Worm (Caenorhabditis elegans) whole organism, mixed stage, embryonic: ENCODE measurements around the gene nstp-7.

Source experiments
- bed-3 ChIP-seq: fragments of 200-800 bp; sonication (Bioruptor generic); optimal IDR thresholded peaks from 3 replicates; lab custom pipeline; 2018; ENCODE audit warnings: mild to moderate bottlenecking, missing genetic modification characterization, moderate library complexity, missing compliant biosample characterization
- blmp-1 ChIP-seq: fragments of 150-350 bp; optimal IDR thresholded peaks from 2 replicates; lab custom pipeline; 2014; ENCODE audit warnings: missing biosample characterization, missing genetic modification characterization
- ceh-39 ChIP-seq: fragments of 150-350 bp; optimal IDR thresholded peaks from 2 replicates; lab custom pipeline; 2014; ENCODE audit warnings: missing biosample characterization, missing genetic modification characterization
- ceh-43 ChIP-seq: fragments of 200-800 bp; sonication (Bioruptor generic); optimal IDR thresholded peaks from 2 replicates; lab custom pipeline; 2018; ENCODE audit warnings: mild to moderate bottlenecking, missing genetic modification characterization, moderate library complexity, missing compliant biosample characterization
- ces-1 ChIP-seq: fragments of 150-350 bp; optimal IDR thresholded peaks from 2 replicates; lab custom pipeline; 2014; ENCODE audit warnings: missing biosample characterization, missing genetic modification reagents, missing genetic modification characterization
- cnd-1 ChIP-seq: fragments of 200-800 bp; sonication (Bioruptor generic); optimal IDR thresholded peaks from 2 replicates; lab custom pipeline; 2018; ENCODE audit warnings: mild to moderate bottlenecking, missing genetic modification characterization, missing compliant biosample characterization
- drap-1 ChIP-seq: fragments of 200-800 bp; sonication (Bioruptor generic); optimal IDR thresholded peaks from 3 replicates; lab custom pipeline; 2018; ENCODE audit warnings: mild to moderate bottlenecking, missing genetic modification characterization, missing compliant biosample characterization
- elt-1 ChIP-seq: sonication (generic microtip); optimal IDR thresholded peaks from 2 replicates; lab custom pipeline; 2017; ENCODE audit warnings: missing genetic modification characterization, mild to moderate bottlenecking, missing compliant biosample characterization, antibody characterized with exemption, moderate library complexity, borderline replicate concordance; ENCODE audit not compliant: insufficient read depth
- elt-3 ChIP-seq: fragments of 150-350 bp; optimal IDR thresholded peaks from 2 replicates; lab custom pipeline; 2014; ENCODE audit warnings: missing biosample characterization, missing genetic modification characterization
- flh-1 ChIP-seq: fragments of 200-800 bp; sonication (Bioruptor generic); optimal IDR thresholded peaks from 2 replicates; lab custom pipeline; 2018; ENCODE audit warnings: mild to moderate bottlenecking, missing genetic modification characterization, moderate library complexity, missing compliant biosample characterization
- ham-2 ChIP-seq: fragments of 200-800 bp; sonication (Bioruptor generic); optimal IDR thresholded peaks from 2 replicates; lab custom pipeline; 2018; ENCODE audit warnings: mild to moderate bottlenecking, missing genetic modification characterization, missing compliant biosample characterization
- hlh-1 ChIP-seq: fragments of 150-350 bp; optimal IDR thresholded peaks from 2 replicates; lab custom pipeline; 2014; ENCODE audit warnings: missing biosample characterization, missing genetic modification reagents, missing genetic modification characterization
- lin-13 ChIP-seq: fragments of 150-350 bp; optimal IDR thresholded peaks from 2 replicates; lab custom pipeline; 2014; ENCODE audit warnings: missing biosample characterization, missing genetic modification characterization
- lin-32 ChIP-seq: fragments of 200-800 bp; sonication (Bioruptor generic); optimal IDR thresholded peaks from 2 replicates; lab custom pipeline; 2018; ENCODE audit warnings: mild to moderate bottlenecking, missing genetic modification characterization, missing compliant biosample characterization
- lsy-2 ChIP-seq: fragments of 150-350 bp; optimal IDR thresholded peaks from 2 replicates; lab custom pipeline; 2014; ENCODE audit warnings: missing biosample characterization, missing genetic modification characterization
- mab-5 ChIP-seq: fragments of 150-350 bp; optimal IDR thresholded peaks from 2 replicates; lab custom pipeline; 2014; ENCODE audit warnings: missing biosample characterization, missing genetic modification characterization
- mep-1 ChIP-seq: fragments of 150-350 bp; optimal IDR thresholded peaks from 2 replicates; lab custom pipeline; 2017; ENCODE audit warnings: missing biosample characterization, missing genetic modification reagents, missing genetic modification characterization, inconsistent platforms
- mls-2 ChIP-seq: sonication (generic microtip); optimal IDR thresholded peaks from 2 replicates; lab custom pipeline; 2016; ENCODE audit warnings: mild to moderate bottlenecking, missing genetic modification characterization, moderate library complexity, missing compliant biosample characterization
- nhr-12 ChIP-seq: fragments of 150-350 bp; optimal IDR thresholded peaks from 2 replicates; lab custom pipeline; 2014; ENCODE audit warnings: missing biosample characterization, missing genetic modification characterization
- nhr-2 ChIP-seq: fragments of 150-350 bp; optimal IDR thresholded peaks from 2 replicates; lab custom pipeline; 2014; ENCODE audit warnings: missing biosample characterization, missing genetic modification characterization
- nhr-237 ChIP-seq: fragments of 150-350 bp; optimal IDR thresholded peaks from 2 replicates; lab custom pipeline; 2014; ENCODE audit warnings: missing biosample characterization, missing genetic modification characterization
- nhr-28 ChIP-seq: fragments of 150-350 bp; optimal IDR thresholded peaks from 2 replicates; lab custom pipeline; 2014; ENCODE audit warnings: missing biosample characterization, missing genetic modification characterization
- nhr-76 ChIP-seq: sonication (generic microtip); optimal IDR thresholded peaks from 2 replicates; lab custom pipeline; 2017; ENCODE audit warnings: missing biosample characterization, missing genetic modification characterization
- pha-4 ChIP-seq: fragments of 150-350 bp; optimal IDR thresholded peaks from 2 replicates; lab custom pipeline; 2018; ENCODE audit warnings: missing biosample characterization, missing genetic modification reagents, missing genetic modification characterization
- sem-2 ChIP-seq: fragments of 200-800 bp; sonication (Bioruptor generic); optimal IDR thresholded peaks from 2 replicates; lab custom pipeline; 2018; ENCODE audit warnings: mild to moderate bottlenecking, missing genetic modification characterization, missing compliant biosample characterization
- snpc-4 ChIP-seq: fragments of 150-350 bp; optimal IDR thresholded peaks from 2 replicates; lab custom pipeline; 2014; ENCODE audit warnings: missing biosample characterization, missing genetic modification characterization
- sptf-1 ChIP-seq: sonication (generic microtip); optimal IDR thresholded peaks from 2 replicates; lab custom pipeline; 2017; ENCODE audit warnings: mild to moderate bottlenecking, missing genetic modification characterization, moderate library complexity, missing compliant biosample characterization
- tbx-8 ChIP-seq: fragments of 200-800 bp; sonication (Bioruptor generic); optimal IDR thresholded peaks from 2 replicates; lab custom pipeline; 2018; ENCODE audit warnings: mild to moderate bottlenecking, missing genetic modification characterization, moderate library complexity, missing compliant biosample characterization
- unc-120 ChIP-seq: sonication (generic microtip); optimal IDR thresholded peaks from 2 replicates; lab custom pipeline; 2017; ENCODE audit warnings: missing genetic modification characterization, missing compliant biosample characterization; ENCODE audit not compliant: poor library complexity, severe bottlenecking
- unc-39 ChIP-seq: fragments of 150-350 bp; optimal IDR thresholded peaks from 2 replicates; lab custom pipeline; 2014; ENCODE audit warnings: missing biosample characterization, missing genetic modification characterization
- unc-62 ChIP-seq: fragments of 150-350 bp; optimal IDR thresholded peaks from 2 replicates; lab custom pipeline; 2014; ENCODE audit warnings: missing biosample characterization, missing genetic modification reagents, missing genetic modification characterization
- ztf-11 ChIP-seq: fragments of 150-350 bp; optimal IDR thresholded peaks from 2 replicates; lab custom pipeline; 2014; ENCODE audit warnings: missing biosample characterization, missing genetic modification characterization

nstp-7 gene

ce11 chrV:597823-598222 lies 16.1 kb downstream of the nstp-7 start:
- TF ChIP-seq mab-5 (tag; lab: Kevin White, UChicago): no peak
- no peak for TF ChIP-seq unc-62
- no peak for TF ChIP-seq elt-3 (tag; lab: Kevin White, UChicago)
- TF ChIP-seq unc-39 (tag; lab: Kevin White, UChicago): no peak
- TF ChIP-seq mep-1: no peak
- no peak for TF ChIP-seq nhr-2 (tag; lab: Kevin White, UChicago)
- no peak for TF ChIP-seq bed-3
- TF ChIP-seq ces-1 (GFP tag; lab: Kevin White, UChicago): no peak
- no peak for TF ChIP-seq pha-4
- no peak for TF ChIP-seq lin-32 (GFP tag; lab: Kevin White, UChicago)
- no peak for TF ChIP-seq elt-1 (tag; lab: Kevin White, UChicago)
- no peak for TF ChIP-seq mls-2 (tag; lab: Kevin White, UChicago)
- TF ChIP-seq blmp-1 (tag; lab: Kevin White, UChicago): no peak
- TF ChIP-seq ceh-43 (GFP tag; lab: Kevin White, UChicago): no peak
- no peak for TF ChIP-seq sptf-1 (tag; lab: Kevin White, UChicago)

ce11 chrV:598626-599025 lies 16.9 kb downstream of the nstp-7 start:
- TF ChIP-seq elt-1 (tag; lab: Kevin White, UChicago): no peak
- no peak for TF ChIP-seq ces-1 (GFP tag; lab: Kevin White, UChicago)
- no peak for TF ChIP-seq ham-2 (GFP tag; lab: Kevin White, UChicago)
- no peak for TF ChIP-seq drap-1 (GFP tag; lab: Kevin White, UChicago)
- no peak for TF ChIP-seq lin-32 (GFP tag; lab: Kevin White, UChicago)
- no peak for TF ChIP-seq flh-1 (GFP tag; lab: Kevin White, UChicago)
- no peak for TF ChIP-seq hlh-1 (tag; lab: Kevin White, UChicago)
- TF ChIP-seq mab-5 (tag; lab: Kevin White, UChicago): no peak

- TF ChIP-seq unc-62 (no peak), ztf-11 (tag; lab: Kevin White, UChicago) (no peak), sptf-1 (tag; lab: Kevin White, UChicago) (no peak), unc-120 (tag; lab: Kevin White, UChicago) (no peak), ceh-39 (tag; lab: Kevin White, UChicago) (no peak), mep-1 (no peak), ces-1 (GFP tag; lab: Kevin White, UChicago) (no peak), mls-2 (tag; lab: Kevin White, UChicago) (no peak), tbx-8 (GFP tag; lab: Kevin White, UChicago) (no peak), hlh-1 (tag; lab: Kevin White, UChicago) (no peak), nhr-2 (tag; lab: Kevin White, UChicago) (no peak), cnd-1 (no peak), nhr-237 (tag; lab: Kevin White, UChicago) (no peak)
These were observed 18.1 kb downstream of the nstp-7 start for ce11 chrV:599783-600182.

- no peak for TF ChIP-seq nhr-237 (tag; lab: Kevin White, UChicago)
- no peak for TF ChIP-seq drap-1 (GFP tag; lab: Kevin White, UChicago)
- no peak for TF ChIP-seq ces-1 (GFP tag; lab: Kevin White, UChicago)
- no peak for TF ChIP-seq unc-62
- no peak for TF ChIP-seq mep-1
- no peak for TF ChIP-seq pha-4
- no peak for TF ChIP-seq ceh-43 (GFP tag; lab: Kevin White, UChicago)
- no peak for TF ChIP-seq unc-120 (tag; lab: Kevin White, UChicago)
- no peak for TF ChIP-seq unc-39 (tag; lab: Kevin White, UChicago)
- no peak for TF ChIP-seq sem-2 (GFP tag; lab: Kevin White, UChicago)
- no peak for TF ChIP-seq snpc-4 (tag; lab: Kevin White, UChicago)
These were observed 18.5 kb downstream of the nstp-7 start, which contains the start of gene nhr-251 for ce11 chrV:600231-600630. TSS of gene nhr-251 (plus strand) at chrV:600531.

- TF ChIP-seq ham-2 (GFP tag; lab: Kevin White, UChicago) (no peak), unc-62 (no peak), hlh-1 (tag; lab: Kevin White, UChicago) (no peak), flh-1 (GFP tag; lab: Kevin White, UChicago) (no peak), pha-4 (no peak), lsy-2 (tag; lab: Kevin White, UChicago) (no peak), drap-1 (GFP tag; lab: Kevin White, UChicago) (no peak), tbx-8 (GFP tag; lab: Kevin White, UChicago) (no peak), nhr-76 (no peak), unc-39 (tag; lab: Kevin White, UChicago) (no peak), mls-2 (tag; lab: Kevin White, UChicago) (no peak), lin-13 (tag; lab: Kevin White, UChicago) (no peak), sptf-1 (tag; lab: Kevin White, UChicago) (no peak), nhr-12 (tag; lab: Kevin White, UChicago) (no peak), elt-3 (tag; lab: Kevin White, UChicago) (no peak), nhr-28 (tag; lab: Kevin White, UChicago) (no peak)
These were observed 22.4 kb downstream of the nstp-7 start, which contains the start of gene srlf-37 for ce11 chrV:604105-604504. TSS of gene srlf-37 (minus strand) at chrV:604205.
